Fruit fly (Drosophila melanogaster): Measurements from ENCODE around the gene CG33722.

CG33722 gene

DNA sequence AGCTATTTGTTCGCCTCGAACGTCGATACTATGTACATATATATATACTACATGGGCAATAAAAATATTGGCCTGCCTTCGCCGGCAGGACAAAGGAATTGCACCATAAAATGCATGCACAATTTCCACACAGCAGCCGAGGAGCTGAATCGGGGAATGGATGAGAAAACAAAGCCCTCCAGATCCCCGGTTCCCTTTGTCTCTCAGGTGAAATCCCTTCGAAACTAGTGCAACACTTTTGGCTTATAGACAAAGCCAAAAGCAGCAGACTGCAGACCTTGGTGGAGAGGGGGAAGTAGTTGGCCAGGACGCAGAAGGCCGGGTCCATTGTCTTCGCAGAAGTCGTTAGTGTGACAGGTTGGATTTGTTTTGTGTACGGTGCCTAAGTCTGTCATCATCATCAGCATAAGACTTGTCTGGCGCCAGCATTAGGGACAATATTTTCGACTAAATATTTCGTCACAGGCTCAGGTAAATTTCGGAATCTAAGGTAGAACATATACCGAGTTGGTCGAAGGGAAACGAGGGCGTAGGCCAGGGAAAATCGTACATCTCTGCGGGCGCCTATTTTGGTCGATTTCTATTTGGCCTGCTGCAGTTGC lies 38.5 kb upstream of the CG33722 start:
- TF ChIP-seq ovo (GFP tag; optimal IDR thresholded peaks at IDR 0.05), result no peak
- TF ChIP-seq CG14711 (tag; optimal IDR thresholded peaks at IDR 0.05), result no peak
- no peak for TF ChIP-seq Mnt (GFP tag; optimal IDR thresholded peaks at IDR 0.05)
- TF ChIP-seq CG33017 (tag; optimal IDR thresholded peaks at IDR 0.05), result no peak
- TF ChIP-seq kay (GFP tag; ENCODE audit: borderline replicate concordance), result no peak
- TF ChIP-seq CG11617 (GFP tag; optimal IDR thresholded peaks at IDR 0.05), result no peak

DNA sequence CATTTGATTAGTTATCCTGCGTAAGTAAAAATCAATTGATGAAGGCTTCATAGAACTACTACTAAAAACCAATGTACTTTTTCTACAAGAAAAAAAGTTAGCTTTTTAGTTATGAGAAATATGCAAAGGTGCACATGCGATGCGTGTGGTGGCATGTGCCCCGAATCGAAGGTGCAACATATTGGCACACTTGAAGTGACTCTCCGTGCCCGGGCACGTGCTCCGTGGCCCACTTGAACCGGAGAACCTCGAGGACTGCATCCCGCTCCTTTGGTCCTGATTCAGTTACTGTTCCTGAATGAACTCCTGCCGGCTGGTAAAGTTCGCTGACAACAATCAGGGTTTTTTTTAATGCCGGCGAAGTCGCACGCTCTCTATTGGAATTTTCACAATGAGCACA lies 37.8 kb upstream of the CG33722 start:
- TF ChIP-seq CG11617 (GFP tag; optimal IDR thresholded peaks at IDR 0.05), result no peak
- no peak for TF ChIP-seq bab1 (GFP tag; optimal IDR thresholded peaks at IDR 0.05)
- TF ChIP-seq CG12768 (GFP tag; optimal IDR thresholded peaks at IDR 0.05), result no peak
- TF ChIP-seq Mnt (GFP tag; optimal IDR thresholded peaks at IDR 0.05), result no peak
- no peak for TF ChIP-seq CG14711 (tag; optimal IDR thresholded peaks at IDR 0.05)
- TF ChIP-seq CG1620 (GFP tag; optimal IDR thresholded peaks at IDR 0.05), result no peak
- TF ChIP-seq CG7045 (GFP tag; optimal IDR thresholded peaks at IDR 0.05), result no peak
- no peak for TF ChIP-seq Hr96 (GFP tag; optimal IDR thresholded peaks at IDR 0.05)

DNA sequence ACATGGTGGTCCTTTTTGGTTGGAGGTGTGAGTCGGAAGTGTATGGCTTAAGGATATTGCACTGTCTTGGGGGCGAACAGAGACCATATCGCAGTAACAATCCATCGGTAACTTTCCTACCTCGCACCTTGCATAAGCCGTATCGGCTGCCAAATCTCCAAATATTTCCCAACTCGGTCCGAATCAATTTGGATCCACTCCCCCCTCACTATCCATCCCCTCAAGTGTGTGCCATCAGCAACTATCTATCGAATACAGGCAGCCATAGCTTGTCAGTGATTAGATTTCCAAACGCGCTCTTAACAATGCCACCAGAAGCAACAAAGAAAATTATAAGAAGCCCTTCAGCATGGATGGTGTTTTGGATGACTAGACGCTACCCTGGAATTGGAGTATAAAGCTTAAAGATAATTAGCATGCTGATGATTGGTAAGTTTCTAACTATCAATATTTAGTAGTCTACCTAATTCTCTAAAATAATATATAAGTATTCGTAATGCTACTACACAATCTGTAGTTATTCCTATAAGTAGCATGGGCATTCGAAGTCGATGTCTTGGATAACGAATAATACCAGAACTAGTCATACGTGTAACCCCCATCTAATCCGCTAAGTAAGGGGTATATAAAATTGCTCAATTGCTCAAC lies 37.1 kb upstream of the CG33722 start:
- TF ChIP-seq cic (GFP tag; optimal IDR thresholded peaks at IDR 0.05) (no peak), CG7101 (tag; optimal IDR thresholded peaks at IDR 0.05) (no peak), CG12768 (GFP tag; optimal IDR thresholded peaks at IDR 0.05) (no peak), CG5204 (GFP tag; optimal IDR thresholded peaks at IDR 0.05) (no peak), CG11617 (GFP tag; optimal IDR thresholded peaks at IDR 0.05) (no peak), tj (GFP tag; optimal IDR thresholded peaks at IDR 0.05) (no peak), CG7045 (GFP tag; optimal IDR thresholded peaks at IDR 0.05) (no peak), CG33017 (tag; optimal IDR thresholded peaks at IDR 0.05) (no peak), Hr96 (GFP tag; optimal IDR thresholded peaks at IDR 0.05) (no peak), CG14711 (tag; optimal IDR thresholded peaks at IDR 0.05) (no peak), CG1620 (GFP tag; optimal IDR thresholded peaks at IDR 0.05) (no peak), kay (GFP tag; ENCODE audit: borderline replicate concordance) (no peak), Clk (GFP tag; optimal IDR thresholded peaks at IDR 0.05) (no peak), Crg-1 (GFP tag; optimal IDR thresholded peaks at IDR 0.05) (no peak), ovo (GFP tag; optimal IDR thresholded peaks at IDR 0.05) (no peak), Mnt (GFP tag; optimal IDR thresholded peaks at IDR 0.05) (no peak), pad (GFP tag; optimal IDR thresholded peaks at IDR 0.05) (no peak)

DNA sequence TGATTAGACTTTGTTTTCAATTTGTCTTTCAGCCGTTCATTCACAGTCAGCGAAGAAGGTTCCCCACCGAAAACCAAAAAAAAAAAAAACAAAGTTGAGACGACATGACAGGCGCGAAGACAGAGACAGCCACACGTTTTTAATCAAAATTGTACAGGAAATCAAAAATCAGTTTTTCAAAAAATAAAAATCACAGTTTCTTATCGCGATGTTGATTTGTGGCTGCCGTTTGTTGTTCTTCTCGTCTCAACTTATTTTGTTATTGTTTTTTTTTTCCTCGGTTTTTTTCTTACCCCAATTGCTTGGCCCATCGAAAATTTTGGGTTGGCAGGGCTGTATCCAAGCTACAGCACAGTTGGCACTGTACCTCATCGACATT lies 36.6 kb upstream of the CG33722 start:
- TF ChIP-seq Mnt (GFP tag; optimal IDR thresholded peaks at IDR 0.05), result no peak
- TF ChIP-seq CG12768 (GFP tag; optimal IDR thresholded peaks at IDR 0.05), result no peak
- TF ChIP-seq CG33017 (tag; optimal IDR thresholded peaks at IDR 0.05), result no peak
- TF ChIP-seq CG5204 (GFP tag; optimal IDR thresholded peaks at IDR 0.05), result no peak
- TF ChIP-seq kay (GFP tag; ENCODE audit: borderline replicate concordance), result no peak
- no peak for TF ChIP-seq Crg-1 (GFP tag; optimal IDR thresholded peaks at IDR 0.05)
- TF ChIP-seq CG11617 (GFP tag; optimal IDR thresholded peaks at IDR 0.05), result no peak
- TF ChIP-seq toe (GFP tag; optimal IDR thresholded peaks at IDR 0.05), result no peak
- no peak for TF ChIP-seq cnc (optimal IDR thresholded peaks at IDR 0.05)
- no peak for TF ChIP-seq tj (GFP tag; optimal IDR thresholded peaks at IDR 0.05)
- TF ChIP-seq pad (GFP tag; optimal IDR thresholded peaks at IDR 0.05), result no peak
- no peak for TF ChIP-seq cic (GFP tag; optimal IDR thresholded peaks at IDR 0.05)
- TF ChIP-seq bab1 (GFP tag; optimal IDR thresholded peaks at IDR 0.05), result no peak
- TF ChIP-seq ovo (GFP tag; optimal IDR thresholded peaks at IDR 0.05), result no peak

DNA sequence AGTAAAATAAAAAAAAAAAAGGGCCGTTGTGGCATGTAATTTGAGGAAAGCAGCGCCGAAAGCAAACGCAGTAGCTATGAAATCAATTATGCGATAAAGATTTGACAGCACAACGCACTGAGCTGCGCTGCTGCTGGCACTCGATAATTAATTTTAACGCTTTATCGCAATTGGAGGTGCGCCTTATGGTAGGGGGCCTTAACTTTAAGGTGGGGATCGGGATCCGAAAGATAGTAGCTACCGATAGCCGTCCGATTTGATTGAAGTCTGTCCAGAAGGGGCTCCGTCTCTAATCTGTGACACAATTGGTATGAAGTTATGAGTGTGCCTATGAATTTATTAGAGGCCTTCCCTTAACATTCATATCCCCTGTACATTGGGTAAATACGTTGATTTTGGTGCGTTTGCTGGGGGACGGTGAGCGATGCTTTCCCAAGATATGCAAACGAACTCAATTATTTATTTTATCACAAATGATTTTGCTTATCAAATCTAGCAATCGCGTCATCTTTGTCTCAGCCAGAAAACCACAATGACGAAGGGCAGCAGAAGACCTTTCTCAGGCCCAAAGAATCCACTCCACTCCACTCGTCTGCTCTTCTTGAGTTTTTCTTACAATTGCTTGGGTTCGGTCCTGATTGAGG lies 35.4 kb upstream of the CG33722 start:
- no peak for TF ChIP-seq CG12768 (GFP tag; optimal IDR thresholded peaks at IDR 0.05)
- no peak for TF ChIP-seq CG7101 (tag; optimal IDR thresholded peaks at IDR 0.05)
- TF ChIP-seq Clk (GFP tag; optimal IDR thresholded peaks at IDR 0.05), result no peak
- no peak for TF ChIP-seq ovo (GFP tag; optimal IDR thresholded peaks at IDR 0.05)
- no peak for TF ChIP-seq kay (GFP tag; ENCODE audit: borderline replicate concordance)
- no peak for TF ChIP-seq toe (GFP tag; optimal IDR thresholded peaks at IDR 0.05)
- no peak for TF ChIP-seq CG7045 (GFP tag; optimal IDR thresholded peaks at IDR 0.05)
- no peak for TF ChIP-seq CG14711 (tag; optimal IDR thresholded peaks at IDR 0.05)
- TF ChIP-seq bab1 (GFP tag; optimal IDR thresholded peaks at IDR 0.05), result no peak

DNA sequence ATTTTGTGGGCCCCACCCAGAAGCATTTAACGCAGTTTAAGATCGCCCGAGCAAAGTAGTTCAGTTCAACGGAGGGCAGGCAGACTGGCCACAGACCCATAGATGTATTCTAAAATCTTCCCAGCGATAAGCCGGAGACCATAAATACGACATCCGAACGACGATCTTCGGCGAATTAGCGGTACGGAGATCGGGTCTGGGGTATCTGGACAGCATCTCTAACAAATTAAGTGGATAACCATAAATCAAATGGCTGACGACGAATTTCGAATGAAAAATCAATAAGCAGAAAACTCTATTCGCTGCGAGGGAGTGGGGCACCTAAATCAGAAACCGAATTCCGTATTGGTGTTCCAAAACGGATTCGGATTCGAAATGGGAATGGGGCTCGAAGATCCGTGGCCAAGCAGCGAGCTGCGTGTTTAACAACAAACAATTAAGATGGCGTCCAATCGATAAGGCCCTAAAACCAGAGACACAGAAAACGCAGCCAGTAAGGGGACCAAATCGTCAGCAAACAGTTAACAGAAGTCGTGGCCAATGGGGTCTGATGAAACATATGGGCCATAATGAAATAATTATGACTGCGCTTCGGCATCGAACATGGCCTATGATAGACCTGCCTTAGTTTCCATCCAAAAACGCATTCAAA lies 32.9 kb upstream of the CG33722 start:
- no peak for TF ChIP-seq Clk (GFP tag; optimal IDR thresholded peaks at IDR 0.05)
- TF ChIP-seq cic (GFP tag; optimal IDR thresholded peaks at IDR 0.05), result no peak
- TF ChIP-seq CG33017 (tag; optimal IDR thresholded peaks at IDR 0.05), result no peak
- TF ChIP-seq CG5204 (GFP tag; optimal IDR thresholded peaks at IDR 0.05), result no peak
- TF ChIP-seq Mnt (GFP tag; optimal IDR thresholded peaks at IDR 0.05), result no peak
- no peak for TF ChIP-seq Hr96 (GFP tag; optimal IDR thresholded peaks at IDR 0.05)
- no peak for TF ChIP-seq CG11617 (GFP tag; optimal IDR thresholded peaks at IDR 0.05)
- TF ChIP-seq ovo (GFP tag; optimal IDR thresholded peaks at IDR 0.05), result no peak
- no peak for TF ChIP-seq toe (GFP tag; optimal IDR thresholded peaks at IDR 0.05)
- no peak for TF ChIP-seq cnc (optimal IDR thresholded peaks at IDR 0.05)
- TF ChIP-seq Crg-1 (GFP tag; optimal IDR thresholded peaks at IDR 0.05), result no peak
- no peak for TF ChIP-seq CG14711 (tag; optimal IDR thresholded peaks at IDR 0.05)
- no peak for TF ChIP-seq bab1 (GFP tag; optimal IDR thresholded peaks at IDR 0.05)
- TF ChIP-seq kay (GFP tag; ENCODE audit: borderline replicate concordance), result no peak
